Worm (Caenorhabditis elegans) whole organism, L3 larva: Measurements from ENCODE around the gene alh-9.

Experiments used
- fos-1 ChIP-seq: fragments of 150-350 bp; optimal IDR thresholded peaks from 2 replicates; lab custom pipeline; 2014; ENCODE audit warnings: missing biosample characterization, missing genetic modification characterization
- jun-1 ChIP-seq: fragments of 150-350 bp; optimal IDR thresholded peaks from 2 replicates; lab custom pipeline; 2014; ENCODE audit warnings: missing biosample characterization, missing genetic modification reagents, missing genetic modification characterization
- lin-39 ChIP-seq: fragments of 150-350 bp; optimal IDR thresholded peaks from 2 replicates; lab custom pipeline; 2018; ENCODE audit warnings: missing biosample characterization, missing genetic modification reagents, missing genetic modification characterization
- lsy-12 ChIP-seq: sonication (generic microtip); optimal IDR thresholded peaks from 2 replicates; lab custom pipeline; 2016; ENCODE audit warnings: mild to moderate bottlenecking, missing genetic modification characterization, missing compliant biosample characterization
- nhr-12 ChIP-seq: fragments of 150-350 bp; optimal IDR thresholded peaks from 2 replicates; lab custom pipeline; 2014; ENCODE audit warnings: missing biosample characterization, missing genetic modification characterization
- nhr-23 ChIP-seq: fragments of 150-350 bp; optimal IDR thresholded peaks from 2 replicates; lab custom pipeline; 2014; ENCODE audit warnings: missing biosample characterization, missing genetic modification reagents, missing genetic modification characterization
- nhr-77 ChIP-seq: fragments of 150-350 bp; optimal IDR thresholded peaks from 2 replicates; lab custom pipeline; 2014; ENCODE audit warnings: missing biosample characterization, missing genetic modification characterization
- pha-4 ChIP-seq: fragments of 150-350 bp; optimal IDR thresholded peaks from 2 replicates; lab custom pipeline; 2014; ENCODE audit warnings: missing biosample characterization, missing genetic modification reagents, missing genetic modification characterization
- pqm-1 ChIP-seq: fragments of 150-350 bp; optimal IDR thresholded peaks from 2 replicates; lab custom pipeline; 2017; ENCODE audit warnings: missing biosample characterization, missing genetic modification characterization, inconsistent platforms
- unc-62 ChIP-seq: fragments of 150-350 bp; sonication (generic microtip); optimal IDR thresholded peaks from 4 replicates; lab custom pipeline; 2014; ENCODE audit warnings: missing biosample characterization, missing genetic modification reagents, missing genetic modification characterization

ce11 chrIII:5838159-5839046, 17.4 kb upstream of the alh-9 start:
- TF ChIP-seq unc-62 (GFP tag; lab: Kevin White, UChicago) (no peak), pha-4 (tag; lab: Kevin White, UChicago) (peak; percentile 75), pqm-1 (tag; lab: Kevin White, UChicago) (peak; percentile 93), nhr-12 (tag; lab: Kevin White, UChicago) (no peak), fos-1 (tag; lab: Kevin White, UChicago) (no peak), nhr-23 (tag; lab: Kevin White, UChicago) (peak; percentile 46), nhr-77 (tag; lab: Kevin White, UChicago) (no peak), jun-1 (tag; lab: Kevin White, UChicago) (peak; percentile 35), lin-39 (no peak), lsy-12 (tag; lab: Kevin White, UChicago) (peak; percentile 53)
